Worm (Caenorhabditis elegans) whole organism, L3 larva: Measurements from ENCODE around the gene R05G6.5.

Experiments
- lin-15B ChIP-seq: fragments of 150-350 bp; optimal IDR thresholded peaks from 2 replicates; lab custom pipeline; 2014; ENCODE audit warnings: missing biosample characterization, missing genetic modification characterization
- nhr-11 ChIP-seq: fragments of 150-350 bp; optimal IDR thresholded peaks from 2 replicates; lab custom pipeline; 2014; ENCODE audit warnings: missing biosample characterization, missing genetic modification characterization
- nhr-43 ChIP-seq: sonication (generic microtip); optimal IDR thresholded peaks from 2 replicates; lab custom pipeline; 2016; ENCODE audit warnings: mild to moderate bottlenecking, missing genetic modification characterization, missing compliant biosample characterization; ENCODE audit not compliant: poor library complexity, severe bottlenecking
- nhr-76 ChIP-seq: fragments of 150-350 bp; sonication (generic microtip); optimal IDR thresholded peaks from 5 replicates; lab custom pipeline; 2014; ENCODE audit warnings: missing biosample characterization, missing genetic modification characterization
- unc-39 ChIP-seq: sonication (generic microtip); optimal IDR thresholded peaks from 4 replicates; lab custom pipeline; 2017; ENCODE audit warnings: missing biosample characterization, missing genetic modification characterization
- ztf-11 ChIP-seq: fragments of 150-350 bp; optimal IDR thresholded peaks from 2 replicates; lab custom pipeline; 2014; ENCODE audit warnings: missing biosample characterization, missing genetic modification characterization

DNA sequence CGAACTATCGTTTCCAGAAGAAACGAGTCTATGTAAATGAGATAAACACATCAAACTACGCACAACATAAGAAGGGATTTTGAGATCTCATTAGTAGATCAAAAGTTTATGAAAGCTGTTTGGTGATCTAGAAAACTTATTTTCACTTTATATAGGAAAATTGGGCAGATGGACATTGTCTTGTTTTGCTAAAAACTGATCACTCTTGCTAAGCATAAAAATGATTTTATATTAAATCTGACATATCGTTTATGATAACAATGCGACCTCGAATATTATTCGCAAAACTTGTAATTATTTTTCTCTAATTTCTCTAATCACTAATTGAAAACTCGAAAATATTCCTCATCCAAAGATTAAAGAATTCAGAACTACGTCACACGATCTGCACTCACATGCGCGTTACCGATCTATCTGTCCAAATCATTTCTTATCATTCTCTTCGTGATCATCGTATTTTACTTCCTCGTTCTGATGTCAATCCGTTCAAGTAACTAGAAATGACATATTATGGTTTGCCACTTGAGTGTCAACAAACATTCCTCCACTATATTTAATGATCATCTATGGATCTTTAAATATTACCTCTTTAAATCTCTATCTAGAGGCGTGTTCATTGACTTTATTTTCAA lies 38.3 kb upstream of the R05G6.5 start, which contains the start of gene F55G1.7:
- no peak for TF ChIP-seq lin-15B (tag; lab: Kevin White, UChicago)
- no peak for TF ChIP-seq unc-39 (tag; lab: Kevin White, UChicago)
- no peak for TF ChIP-seq ztf-11
- no peak for TF ChIP-seq nhr-76 (tag; lab: Kevin White, UChicago)
- no peak for TF ChIP-seq nhr-11 (tag; lab: Kevin White, UChicago)
- peak; percentile 37 for TF ChIP-seq nhr-43 (tag; lab: Kevin White, UChicago)
